Fruit fly (Drosophila melanogaster) whole organism, embryonic: Measurements from ENCODE around the gene CG7483.

ENCODE experiments used
- Abd-B ChIP-seq: fragments of 200-800 bp; sonication (Bioruptor generic); optimal IDR thresholded peaks from 2 replicates; lab custom pipeline; 2018; ENCODE audit warnings: missing biosample characterization, mild to moderate bottlenecking, missing genetic modification characterization, moderate library complexity
- Atf3 ChIP-seq: fragments of 200-800 bp; sonication (Bioruptor generic); optimal IDR thresholded peaks from 3 replicates; lab custom pipeline; 2016; ENCODE audit warnings: missing biosample characterization, missing genetic modification characterization
- Bgb ChIP-seq: fragments of 200-800 bp; sonication (Bioruptor generic); IDR thresholded peaks from 2 replicates; pipeline ENCODE4 v1.3.6; 2022; ENCODE audit warnings: missing biosample characterization, missing genetic modification characterization; ENCODE audit not compliant: partially characterized antibody
- CG11247 ChIP-seq: fragments of 200-800 bp; sonication (Bioruptor generic); IDR thresholded peaks from 2 replicates; pipeline ENCODE4 v1.3.6; 2022; ENCODE audit warnings: missing biosample characterization, missing genetic modification characterization
- CG11695 ChIP-seq: fragments of 200-800 bp; sonication (Bioruptor generic); IDR thresholded peaks from 3 replicates; pipeline ENCODE4 v1.3.6; 2022; ENCODE audit warnings: missing biosample characterization, missing genetic modification characterization
- CG12391 ChIP-seq: fragments of 200-800 bp; sonication (Bioruptor generic); optimal IDR thresholded peaks from 3 replicates; lab custom pipeline; 2018; ENCODE audit warnings: missing biosample characterization, mild to moderate bottlenecking, missing genetic modification characterization, moderate library complexity
- CG14667 ChIP-seq: fragments of 200-800 bp; sonication (Bioruptor generic); IDR thresholded peaks from 2 replicates; pipeline ENCODE4 v1.3.6; 2022; ENCODE audit warnings: missing biosample characterization, missing genetic modification characterization
- CG16813 ChIP-seq: fragments of 200-800 bp; sonication (Bioruptor generic); IDR thresholded peaks from 3 replicates; pipeline ENCODE4 v1.3.6; 2022; ENCODE audit warnings: missing biosample characterization, missing genetic modification characterization; ENCODE audit not compliant: partially characterized antibody
- CG1832 ChIP-seq: fragments of 200-800 bp; sonication (Bioruptor generic); optimal IDR thresholded peaks from 2 replicates; lab custom pipeline; 2017; ENCODE audit warnings: missing biosample characterization, mild to moderate bottlenecking, missing genetic modification characterization, inconsistent platforms
- CG18619 ChIP-seq: fragments of 200-800 bp; sonication (Bioruptor generic); optimal IDR thresholded peaks from 3 replicates; lab custom pipeline; 2017; ENCODE audit warnings: missing biosample characterization, mild to moderate bottlenecking, missing genetic modification characterization
- CG18764 ChIP-seq: fragments of 200-800 bp; sonication (Bioruptor generic); optimal IDR thresholded peaks from 3 replicates; lab custom pipeline; 2016; ENCODE audit warnings: missing biosample characterization, missing genetic modification characterization
- CG2678 ChIP-seq: fragments of 200-800 bp; sonication (Bioruptor generic); optimal IDR thresholded peaks from 3 replicates; lab custom pipeline; 2019; ENCODE audit warnings: missing biosample characterization, mild to moderate bottlenecking, missing genetic modification characterization, moderate library complexity
- CG3407 ChIP-seq: fragments of 200-800 bp; sonication (Bioruptor generic); optimal IDR thresholded peaks from 2 replicates; lab custom pipeline; 2018; ENCODE audit warnings: missing biosample characterization, mild to moderate bottlenecking, missing genetic modification characterization
- CG4328 ChIP-seq: fragments of 200-800 bp; sonication (Bioruptor generic); optimal IDR thresholded peaks from 3 replicates; lab custom pipeline; 2017; ENCODE audit warnings: missing biosample characterization, missing genetic modification reagents, missing genetic modification characterization
- CG5245 ChIP-seq: fragments of 200-800 bp; sonication (Bioruptor generic); optimal IDR thresholded peaks from 3 replicates; lab custom pipeline; 2016; ENCODE audit warnings: missing biosample characterization, missing genetic modification characterization
- CG6854 ChIP-seq: fragments of 200-800 bp; sonication (Bioruptor generic); optimal IDR thresholded peaks from 3 replicates; lab custom pipeline; 2017; ENCODE audit warnings: missing biosample characterization, mild to moderate bottlenecking, missing genetic modification characterization
- CG8944 ChIP-seq: fragments of 200-800 bp; sonication (Bioruptor generic); optimal IDR thresholded peaks from 3 replicates; lab custom pipeline; 2016; ENCODE audit warnings: missing biosample characterization, missing genetic modification characterization
- Dad ChIP-seq: fragments of 200-800 bp; sonication (Bioruptor generic); optimal IDR thresholded peaks from 3 replicates; lab custom pipeline; 2016; ENCODE audit warnings: missing biosample characterization, missing genetic modification characterization
- Doc3 ChIP-seq: fragments of 200-800 bp; sonication (Bioruptor generic); IDR thresholded peaks from 3 replicates; pipeline ENCODE4 v1.3.6; 2022; ENCODE audit warnings: missing biosample characterization, missing genetic modification characterization; ENCODE audit not compliant: partially characterized antibody
- ERR ChIP-seq: fragments of 200-800 bp; sonication (Bioruptor generic); optimal IDR thresholded peaks from 2 replicates; lab custom pipeline; 2016; ENCODE audit warnings: missing biosample characterization, missing genetic modification characterization
- Gsc ChIP-seq: fragments of 200-800 bp; sonication (Bioruptor generic); IDR thresholded peaks from 2 replicates; pipeline ENCODE4 v1.3.6; 2022; ENCODE audit warnings: missing biosample characterization, missing genetic modification characterization
- HLH54F ChIP-seq: fragments of 200-800 bp; sonication (Bioruptor generic); optimal IDR thresholded peaks from 3 replicates; lab custom pipeline; 2016; ENCODE audit warnings: missing biosample characterization, missing genetic modification characterization
- Kr ChIP-seq: fragments of 200-800 bp; sonication (Bioruptor generic); optimal IDR thresholded peaks from 2 replicates; lab custom pipeline; 2017; ENCODE audit warnings: missing biosample characterization, mild to moderate bottlenecking, missing genetic modification characterization
- Med ChIP-seq: fragments of 200-800 bp; sonication (Bioruptor generic); peaks from one replicate; lab custom pipeline; 2016; ENCODE audit warnings: missing biosample characterization, missing genetic modification characterization, mild to moderate bottlenecking, inconsistent platforms, moderate library complexity
- Sry-β ChIP-seq: fragments of 200-800 bp; sonication (Bioruptor generic); optimal IDR thresholded peaks from 2 replicates; lab custom pipeline; 2018; ENCODE audit warnings: missing biosample characterization, mild to moderate bottlenecking, missing genetic modification characterization, moderate library complexity
- Trl ChIP-seq, 3 experiments: fragments of >200 bp in 2 of 3; fragments of 200-800 bp in 1 of 3; sonication (Bioruptor generic) in 1 of 3; optimal IDR thresholded peaks; 2 replicates in 1 of 3; 3 replicates in 2 of 3; lab custom pipeline; 2016 to 2017; ENCODE audit warnings: missing biosample characterization in 1 of 3, missing genetic modification characterization in 1 of 3
- bcd ChIP-seq: fragments of 200-800 bp; sonication (Bioruptor generic); optimal IDR thresholded peaks from 2 replicates; lab custom pipeline; 2017; ENCODE audit warnings: missing biosample characterization, mild to moderate bottlenecking, missing genetic modification characterization
- bowl ChIP-seq: fragments of 200-800 bp; sonication (Bioruptor generic); IDR thresholded peaks from 2 replicates; pipeline ENCODE4 v1.3.6; 2022; ENCODE audit warnings: missing biosample characterization, missing genetic modification characterization
- crp ChIP-seq, 2 experiments: fragments of 200-800 bp; sonication (Bioruptor generic); optimal IDR thresholded peaks; 2 replicates in 1 of 2; 3 replicates in 1 of 2; lab custom pipeline; 2017; ENCODE audit warnings: missing biosample characterization in 2 of 2, missing genetic modification characterization in 2 of 2, mild to moderate bottlenecking in 1 of 2, moderate library complexity in 1 of 2
- disco-r ChIP-seq: fragments of 200-800 bp; sonication (Bioruptor generic); optimal IDR thresholded peaks from 2 replicates; lab custom pipeline; 2016; ENCODE audit warnings: missing biosample characterization, missing genetic modification characterization
- dpn ChIP-seq, 2 experiments: fragments of 200-800 bp; sonication (Bioruptor generic); optimal IDR thresholded peaks; 3 replicates each; lab custom pipeline; 2016; ENCODE audit warnings: missing biosample characterization in 2 of 2, missing genetic modification characterization in 2 of 2
- ems ChIP-seq: fragments of 200-800 bp; sonication (Bioruptor generic); optimal IDR thresholded peaks from 3 replicates; lab custom pipeline; 2016; ENCODE audit warnings: missing biosample characterization, missing genetic modification characterization
- eyg ChIP-seq: fragments of 200-800 bp; sonication (Bioruptor generic); optimal IDR thresholded peaks from 3 replicates; lab custom pipeline; 2016; ENCODE audit warnings: missing biosample characterization, missing genetic modification characterization
- fd102C ChIP-seq: fragments of 200-800 bp; sonication (Bioruptor generic); optimal IDR thresholded peaks from 2 replicates; lab custom pipeline; 2018; ENCODE audit warnings: missing biosample characterization, mild to moderate bottlenecking, missing genetic modification characterization, moderate library complexity
- gce ChIP-seq: fragments of 200-800 bp; sonication (Bioruptor generic); IDR thresholded peaks from 3 replicates; pipeline ENCODE4 v1.3.6; 2022; ENCODE audit warnings: missing biosample characterization, missing genetic modification characterization
- gro ChIP-seq: fragments of 200-800 bp; sonication (Bioruptor generic); optimal IDR thresholded peaks from 2 replicates; lab custom pipeline; 2016; ENCODE audit warnings: missing biosample characterization, missing genetic modification characterization
- ken ChIP-seq: fragments of 200-800 bp; sonication (Bioruptor generic); IDR thresholded peaks from 3 replicates; pipeline ENCODE4 v1.3.6; 2022; ENCODE audit warnings: missing biosample characterization, missing genetic modification characterization
- lab ChIP-seq: fragments of 200-800 bp; sonication (Bioruptor generic); optimal IDR thresholded peaks from 3 replicates; lab custom pipeline; 2017; ENCODE audit warnings: missing biosample characterization, missing genetic modification characterization, mild to moderate bottlenecking, moderate library complexity, missing genetic modification reagents
- maf-S ChIP-seq: fragments of 200-800 bp; sonication (Bioruptor generic); optimal IDR thresholded peaks from 2 replicates; lab custom pipeline; 2016; ENCODE audit warnings: missing biosample characterization, missing genetic modification characterization
- pan ChIP-seq, 4 experiments: fragments of >200 bp in 3 of 4; fragments of 200-800 bp in 1 of 4; sonication (Bioruptor generic) in 1 of 4; optimal IDR thresholded peaks in 3 of 4; IDR thresholded peaks in 1 of 4; 2 replicates each; pipeline versions ENCODE4 v1.3.6 to Lab custom; 2017 to 2022; ENCODE audit warnings: missing biosample characterization in 2 of 4, missing genetic modification characterization in 2 of 4, mixed read lengths in 1 of 4
- pb ChIP-seq: fragments of 200-800 bp; sonication (Bioruptor generic); optimal IDR thresholded peaks from 3 replicates; lab custom pipeline; 2016; ENCODE audit warnings: missing biosample characterization, missing genetic modification characterization
- rib ChIP-seq: fragments of 200-800 bp; sonication (Bioruptor generic); IDR thresholded peaks from 2 replicates; pipeline ENCODE4 v1.3.6; 2022; ENCODE audit warnings: missing biosample characterization, missing genetic modification characterization
- sisA ChIP-seq: fragments of 200-800 bp; sonication (Bioruptor generic); IDR thresholded peaks from 2 replicates; pipeline ENCODE4 v1.3.6; 2022; ENCODE audit warnings: missing biosample characterization, missing genetic modification characterization
- stwl ChIP-seq: fragments of 200-800 bp; sonication (Bioruptor generic); optimal IDR thresholded peaks from 3 replicates; lab custom pipeline; 2018; ENCODE audit warnings: missing biosample characterization, mild to moderate bottlenecking, missing genetic modification characterization, moderate library complexity
- tup ChIP-seq: fragments of 200-800 bp; sonication (Bioruptor generic); optimal IDR thresholded peaks from 2 replicates; lab custom pipeline; 2016; ENCODE audit warnings: missing biosample characterization, mild to moderate bottlenecking, missing genetic modification characterization, moderate library complexity
- tx ChIP-seq: fragments of 200-800 bp; sonication (Bioruptor generic); optimal IDR thresholded peaks from 2 replicates; lab custom pipeline; 2016; ENCODE audit warnings: missing biosample characterization, missing genetic modification characterization
- vfl ChIP-seq: fragments of 200-800 bp; sonication (Bioruptor generic); optimal IDR thresholded peaks from 2 replicates; lab custom pipeline; 2016; ENCODE audit warnings: missing biosample characterization, missing genetic modification characterization
- wdn ChIP-seq: fragments of 200-800 bp; sonication (Bioruptor generic); IDR thresholded peaks from 2 replicates; pipeline ENCODE4 v1.3.6; 2022; ENCODE audit warnings: missing biosample characterization, missing genetic modification characterization
- wor ChIP-seq: fragments of 200-800 bp; sonication (Bioruptor generic); IDR thresholded peaks from 2 replicates; pipeline ENCODE4 v1.3.6; 2022; ENCODE audit warnings: missing biosample characterization, missing genetic modification characterization

The CG7483 gene

dm6 chr3R:8349449-8350115 is 36.6 kb downstream of the CG7483 start, which contains the start of gene Atg13 (continued):
- TF ChIP-seq pan (optimal IDR thresholded peaks at IDR 0.05; lab: Kevin White, UChicago), result no peak
- TF ChIP-seq pan (GFP tag; optimal IDR thresholded peaks at IDR 0.05 in 1 of 2, IDR thresholded peaks at IDR 0.05 in 1 of 2), result no peak
- TF ChIP-seq Dad (GFP tag; lab: Kevin White, UChicago), result no peak
- peak; percentile 81 for TF ChIP-seq Bgb
- TF ChIP-seq Atf3 (GFP tag; lab: Kevin White, UChicago), result peak; percentile 35
- TF ChIP-seq lab, result no peak
- no peak for TF ChIP-seq CG18764
- no peak for TF ChIP-seq CG14667
- TF ChIP-seq CG2678, result no peak
- no peak for TF ChIP-seq tx (GFP tag; lab: Kevin White, UChicago)
- TF ChIP-seq bcd (GFP tag; lab: Kevin White, UChicago), result no peak
- TF ChIP-seq CG12391, result peak; percentile 52
- TF ChIP-seq Doc3, result peak; percentile 42; the same call in 1 of the 3 replicates
- no peak for TF ChIP-seq wor (GFP tag; lab: Robert Waterston, UW)
- no peak for TF ChIP-seq ERR (GFP tag; lab: Kevin White, UChicago)
- no peak for TF ChIP-seq maf-S (GFP tag; lab: Kevin White, UChicago)
- TF ChIP-seq Trl (optimal IDR thresholded peaks at IDR 0.05; lab: Kevin White, UChicago), result no peak
- no peak for TF ChIP-seq Trl (GFP tag; optimal IDR thresholded peaks at IDR 0.05; lab: Kevin White, UChicago)
- peak; percentile 15 for TF ChIP-seq HLH54F (GFP tag; lab: Kevin White, UChicago)
- no peak for TF ChIP-seq CG8944
- peak in 1 of 2 experiments; percentile 26 for TF ChIP-seq crp (GFP tag; optimal IDR thresholded peaks at IDR 0.05; lab: Kevin White, UChicago)
- no peak for TF ChIP-seq disco-r
- TF ChIP-seq eyg (GFP tag; lab: Kevin White, UChicago), result no peak
- TF ChIP-seq wdn (GFP tag; lab: Robert Waterston, UW), result no peak
- peak in 1 of 2 experiments; percentile 16 for TF ChIP-seq dpn (GFP tag; optimal IDR thresholded peaks at IDR 0.05; lab: Kevin White, UChicago)
- no peak for TF ChIP-seq rib (GFP tag; lab: Robert Waterston, UW)
- no peak for TF ChIP-seq sisA (GFP tag; lab: Robert Waterston, UW)
- TF ChIP-seq pb (GFP tag; lab: Kevin White, UChicago), result no peak
- TF ChIP-seq fd102C (GFP tag; lab: Kevin White, UChicago), result no peak
- TF ChIP-seq Med (GFP tag; lab: Kevin White, UChicago), result peak; percentile 75
- TF ChIP-seq CG3407 (GFP tag; lab: Kevin White, UChicago), result no peak
- no peak for TF ChIP-seq ken (GFP tag; lab: Robert Waterston, UW)
- no peak for TF ChIP-seq bowl (GFP tag; lab: Robert Waterston, UW)
- TF ChIP-seq CG11695 (GFP tag; lab: Robert Waterston, UW), result no peak
- TF ChIP-seq gro (GFP tag; lab: Kevin White, UChicago), result no peak
- TF ChIP-seq stwl (tag; lab: Kevin White, UChicago), result peak; percentile 25
- TF ChIP-seq CG1832 (GFP tag; lab: Kevin White, UChicago), result no peak
- TF ChIP-seq CG6854, result no peak
- no peak for TF ChIP-seq CG4328
- TF ChIP-seq CG18619 (GFP tag; lab: Kevin White, UChicago), result no peak
- no peak for TF ChIP-seq Kr (GFP tag; lab: Kevin White, UChicago)
- TF ChIP-seq Gsc, result no peak
- TF ChIP-seq gce, result no peak
- peak; percentile 83 for TF ChIP-seq CG16813 (GFP tag; lab: Robert Waterston, UW)
- peak; percentile 11 for TF ChIP-seq Sry-β
- TF ChIP-seq Abd-B (GFP tag; lab: Kevin White, UChicago), result peak; percentile 54
- TF ChIP-seq vfl, result no peak
- TF ChIP-seq ems (GFP tag; lab: Kevin White, UChicago), result no peak
- no peak for TF ChIP-seq CG5245 (GFP tag; lab: Kevin White, UChicago)
- TF ChIP-seq CG11247 (GFP tag; lab: Robert Waterston, UW), result no peak
- TF ChIP-seq tup (GFP tag; lab: Kevin White, UChicago), result no peak
